Worm (Caenorhabditis elegans): ENCODE measurements around the gene B0336.13.

B0336.13 gene

ce11 chrIII:5734328-5734727 is 40.5 kb downstream of the B0336.13 start:
- no peak for TF ChIP-seq flt-1 (GFP tag; IDR thresholded peaks at IDR 0.05)
- TF ChIP-seq ztf-29 (GFP tag; IDR thresholded peaks at IDR 0.05), result no peak
- no peak for TF ChIP-seq med-1 (GFP tag; optimal IDR thresholded peaks at IDR 0.05; ENCODE audit: insufficient read depth)
- TF ChIP-seq ref-1 (GFP tag; conservative IDR thresholded peaks at IDR 0.05), result no peak
- no peak for TF ChIP-seq klf-2 (GFP tag; conservative IDR thresholded peaks at IDR 0.05)
- TF ChIP-seq ztf-23 (GFP tag; IDR thresholded peaks at IDR 0.05), result no peak

- TF ChIP-seq ztf-23 (GFP tag; IDR thresholded peaks at IDR 0.05), result no peak
- TF ChIP-seq flt-1 (GFP tag; IDR thresholded peaks at IDR 0.05), result no peak
- TF ChIP-seq tab-1 (GFP tag; IDR thresholded peaks at IDR 0.05), result no peak
- no peak for TF ChIP-seq ref-1 (GFP tag; conservative IDR thresholded peaks at IDR 0.05)
- no peak for TF ChIP-seq cog-1 (tag; optimal IDR thresholded peaks at IDR 0.05)
- no peak for TF ChIP-seq klf-2 (GFP tag; conservative IDR thresholded peaks at IDR 0.05)
- no peak for TF ChIP-seq T22C8.4 (GFP tag; IDR thresholded peaks at IDR 0.05)
- no peak for TF ChIP-seq med-1 (GFP tag; optimal IDR thresholded peaks at IDR 0.05; ENCODE audit: insufficient read depth)
- TF ChIP-seq ztf-29 (GFP tag; IDR thresholded peaks at IDR 0.05), result no peak
These were observed 41.1 kb downstream of the B0336.13 start, which contains the start of gene B0244.10 for ce11 chrIII:5734905-5735304. Gene B0244.10 (plus strand): TSS chrIII:5735158.

- TF ChIP-seq tab-1 (GFP tag; IDR thresholded peaks at IDR 0.05) (no peak), med-1 (GFP tag; optimal IDR thresholded peaks at IDR 0.05; ENCODE audit: insufficient read depth) (no peak), klf-2 (GFP tag; conservative IDR thresholded peaks at IDR 0.05) (no peak), cog-1 (tag; optimal IDR thresholded peaks at IDR 0.05) (no peak), ztf-23 (GFP tag; IDR thresholded peaks at IDR 0.05) (no peak), T22C8.4 (GFP tag; IDR thresholded peaks at IDR 0.05) (no peak), flt-1 (GFP tag; IDR thresholded peaks at IDR 0.05) (no peak), ztf-29 (GFP tag; IDR thresholded peaks at IDR 0.05) (no peak), ref-1 (GFP tag; conservative IDR thresholded peaks at IDR 0.05) (no peak)
These were observed 43.9 kb downstream of the B0336.13 start, which contains the start of gene B0244.6 for ce11 chrIII:5737708-5738107. Gene B0244.6 (plus strand): TSS chrIII:5738008.

ce11 chrIII:5740666-5741065 is 46.8 kb downstream of the B0336.13 start, which contains the start of gene B0244.16:
Gene B0244.16 (plus strand): TSS chrIII:5740966.
- TF ChIP-seq med-1 (GFP tag; optimal IDR thresholded peaks at IDR 0.05; ENCODE audit: insufficient read depth) (no peak), ref-1 (GFP tag; conservative IDR thresholded peaks at IDR 0.05) (no peak), cog-1 (tag; optimal IDR thresholded peaks at IDR 0.05) (no peak)

ce11 chrIII:5743084-5743483 is 49.2 kb downstream of the B0336.13 start, which contains the start of gene B0244.15:
Gene B0244.15 (plus strand): TSS chrIII:5743384.
- TF ChIP-seq ztf-23 (GFP tag; IDR thresholded peaks at IDR 0.05) (no peak), ztf-29 (GFP tag; IDR thresholded peaks at IDR 0.05) (no peak), ref-1 (GFP tag; conservative IDR thresholded peaks at IDR 0.05) (no peak), klf-2 (GFP tag; conservative IDR thresholded peaks at IDR 0.05) (no peak), med-1 (GFP tag; optimal IDR thresholded peaks at IDR 0.05; ENCODE audit: insufficient read depth) (no peak), flt-1 (GFP tag; IDR thresholded peaks at IDR 0.05) (no peak), cog-1 (tag; optimal IDR thresholded peaks at IDR 0.05) (no peak), T22C8.4 (GFP tag; IDR thresholded peaks at IDR 0.05) (no peak), tab-1 (GFP tag; IDR thresholded peaks at IDR 0.05) (no peak)
